Worm (Caenorhabditis elegans): ENCODE data around the gene Y110A2AL.10.

The Y110A2AL.10 gene

DNA sequence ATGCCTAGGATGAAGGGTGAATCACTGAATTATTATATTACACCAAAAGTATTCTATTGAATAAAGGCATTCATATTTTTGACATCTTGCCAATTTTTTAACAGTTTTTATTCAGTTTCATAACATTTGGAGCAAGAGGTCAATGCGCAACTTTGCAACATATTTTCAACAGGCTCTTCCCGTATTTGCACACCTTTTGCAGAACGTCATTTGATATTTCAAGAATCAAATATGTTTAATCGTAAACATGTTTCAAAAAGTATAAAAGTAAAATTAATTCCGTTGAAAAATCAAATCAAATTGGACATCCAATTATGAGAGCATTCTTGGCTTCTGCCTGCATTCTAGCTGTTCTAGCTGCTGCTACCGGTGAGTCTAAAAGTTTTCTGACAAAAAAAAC lies 4.0 kb downstream of the Y110A2AL.10 start, which contains the start of gene Y110A2AL.2:
TSS of gene Y110A2AL.2 (plus strand) at position 301 of the 400 bp plus-strand sequence.
- TF ChIP-seq mdt-29 (GFP tag; IDR thresholded peaks at IDR 0.05) (no peak), T20F7.1 (GFP tag; optimal IDR thresholded peaks at IDR 0.05) (no peak), mxl-3 (GFP tag; optimal IDR thresholded peaks at IDR 0.05) (no peak)

DNA sequence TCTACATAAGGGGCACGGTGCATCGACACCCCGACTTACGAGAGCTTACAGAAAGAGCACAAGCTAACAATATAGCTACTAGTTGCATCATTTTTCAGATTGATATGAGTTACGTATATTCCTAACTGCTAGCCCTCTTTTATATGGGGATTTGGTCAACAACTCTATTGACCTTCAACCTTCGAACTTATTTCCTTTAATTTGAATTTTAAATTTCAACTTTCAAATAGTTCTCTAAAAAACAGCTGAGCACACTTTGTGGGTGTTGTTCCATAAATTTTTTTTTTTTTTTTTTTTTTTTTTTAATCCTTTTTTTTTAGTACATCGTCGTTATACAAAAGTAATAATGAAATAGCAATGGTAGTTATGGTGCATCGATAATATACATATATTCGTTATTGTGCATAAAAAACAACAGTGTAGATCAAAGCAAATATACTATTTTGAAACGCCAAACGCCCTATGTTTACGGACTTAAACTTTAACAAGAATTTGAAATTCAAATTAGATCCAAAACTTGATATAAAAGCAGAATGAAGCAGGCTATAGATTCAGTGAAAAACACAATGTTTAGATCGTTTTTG lies 5.1 kb downstream of the Y110A2AL.10 start, which contains the start of the genes Y110A2AL.9 and Y110A2AL.3:
TSS of gene Y110A2AL.9 (minus strand) at position 101 of the 584 bp plus-strand sequence.
TSS of gene Y110A2AL.3 (plus strand) at position 534 of the 584 bp plus-strand sequence.
- TF ChIP-seq fos-1 (tag; optimal IDR thresholded peaks at IDR 0.05) (no peak), arid-1 (GFP tag; conservative IDR thresholded peaks at IDR 0.05) (no peak), daf-12 (tag; optimal IDR thresholded peaks at IDR 0.05) (no peak), unc-39 (tag; optimal IDR thresholded peaks at IDR 0.05) (no peak), zfp-3 (GFP tag; conservative IDR thresholded peaks at IDR 0.05) (no peak), ceh-20 (GFP tag; IDR thresholded peaks at IDR 0.05) (no peak), ceh-32 (tag; optimal IDR thresholded peaks at IDR 0.05; ENCODE audit: poor library complexity) (no peak)

DNA sequence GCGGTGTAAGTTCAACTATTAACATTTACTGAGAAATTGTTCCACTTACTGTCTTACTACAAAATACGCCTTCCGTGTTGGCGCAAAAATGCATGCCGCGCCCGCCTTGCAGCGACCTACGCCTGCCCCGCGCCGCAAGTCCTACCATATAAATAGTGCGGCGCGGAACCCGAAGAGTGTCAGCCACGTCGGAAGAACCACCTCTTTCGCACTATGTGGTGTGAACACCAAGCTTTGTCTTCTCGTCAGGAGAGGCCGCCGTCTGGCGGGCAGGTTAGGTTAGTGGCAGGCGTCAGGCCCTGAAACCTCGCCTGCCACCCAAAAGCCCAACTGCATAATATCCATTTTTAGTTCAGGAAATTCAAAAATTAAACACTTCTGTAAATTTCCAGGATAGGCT lies 6.4 kb downstream of the Y110A2AL.10 start:
- TF ChIP-seq D1046.2 (GFP tag; IDR thresholded peaks at IDR 0.05) (0 out of 2 replicates have a peak, but pooled peaks have one; percentile 28), nhr-6 (tag; optimal IDR thresholded peaks at IDR 0.05) (no peak), aha-1 (tag) (peak; percentile 15), fos-1 (tag; optimal IDR thresholded peaks at IDR 0.05) (no peak), set-16 (GFP tag; IDR thresholded peaks at IDR 0.05) (peak; percentile 66), mep-1 (tag; optimal IDR thresholded peaks at IDR 0.05) (no peak)

DNA sequence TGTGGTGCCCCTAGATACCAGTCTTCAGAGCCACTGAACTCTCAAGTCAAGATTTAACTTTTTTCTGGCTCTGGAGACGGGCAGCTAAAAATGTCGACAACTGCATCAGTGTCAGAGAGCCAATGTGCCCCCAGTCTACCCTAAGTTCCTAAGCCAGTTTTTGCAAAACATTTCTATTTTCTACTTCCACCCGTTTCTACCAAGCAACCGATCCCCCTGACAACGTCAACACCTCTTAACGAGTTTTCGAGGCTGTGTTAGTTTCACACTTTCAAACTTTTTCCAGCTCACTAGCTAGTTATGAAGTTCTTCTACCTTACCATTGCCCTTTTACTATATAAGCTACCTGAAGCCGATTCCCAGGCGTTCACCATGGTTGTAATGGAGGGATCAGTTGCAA lies 7.5 kb downstream of the Y110A2AL.10 start, which contains the start of gene Y110A2AL.5:
TSS of gene Y110A2AL.5 (plus strand) at position 301 of the 400 bp plus-strand sequence.
- TF ChIP-seq jun-1 (tag; optimal IDR thresholded peaks at IDR 0.05) (no peak), madf-9 (GFP tag; conservative IDR thresholded peaks at IDR 0.05) (no peak), F44E2.7 (GFP tag; IDR thresholded peaks at IDR 0.05) (no peak), Y75B8A.6 (GFP tag; IDR thresholded peaks at IDR 0.05) (no peak), duxl-1 (tag; optimal IDR thresholded peaks at IDR 0.05; ENCODE audit: poor library complexity) (no peak), nhr-25 (tag; optimal IDR thresholded peaks at IDR 0.05; ENCODE audit: borderline replicate concordance, insufficient read depth) (no peak), F10B5.3 (tag; optimal IDR thresholded peaks at IDR 0.05) (no peak), pha-4 (GFP tag; IDR thresholded peaks at IDR 0.05) (no peak), pha-4 (tag; optimal IDR thresholded peaks at IDR 0.05) (no peak), nhr-28 (tag; optimal IDR thresholded peaks at IDR 0.05) (no peak), spr-3 (GFP tag; optimal IDR thresholded peaks at IDR 0.05) (no peak), unc-130 (GFP tag; optimal IDR thresholded peaks at IDR 0.05) (no peak), mdl-1 (tag; optimal IDR thresholded peaks at IDR 0.05) (no peak), nhr-76 (tag; optimal IDR thresholded peaks at IDR 0.05) (no peak), ceh-44 (GFP tag; IDR thresholded peaks at IDR 0.05) (no peak), ZK546.5 (tag; optimal IDR thresholded peaks at IDR 0.05) (no peak)

DNA sequence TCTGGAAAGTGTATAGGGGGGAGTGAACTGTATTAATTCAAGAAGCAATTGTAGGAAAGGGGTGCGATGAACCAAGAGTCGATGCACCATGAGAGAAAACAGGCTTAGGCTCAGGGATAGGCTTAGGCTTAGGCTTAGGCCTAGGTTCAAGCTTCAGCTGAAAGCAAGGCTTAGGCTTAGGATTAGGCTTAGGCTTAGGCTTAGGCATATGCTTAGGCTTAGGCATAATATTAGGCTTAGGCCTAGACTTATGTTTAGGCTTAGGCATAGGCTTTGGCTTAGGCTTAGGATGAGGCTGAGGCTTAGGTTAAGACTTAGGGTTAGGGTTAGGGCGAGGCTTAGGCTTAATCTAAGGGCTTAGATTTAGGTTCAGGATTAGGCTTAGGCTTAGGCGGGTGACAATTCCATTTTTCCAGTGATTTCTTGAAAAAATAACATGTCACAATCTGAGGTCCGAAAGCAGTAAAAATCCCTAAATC lies 9.1 kb downstream of the Y110A2AL.10 start:
- TF ChIP-seq dmd-8 (GFP tag; IDR thresholded peaks at IDR 0.05) (no peak), aha-1 (tag) (peak; percentile 92)

Data from whole organism, L4 larva.